Fruit fly (Drosophila melanogaster) S2 (cell line): Measurements from ENCODE around the gene Rac1.

Experiments
- CG8478 ChIP-seq: fragments of >200 bp; optimal IDR thresholded peaks from 2 replicates; lab custom pipeline; 2018
- CTCF ChIP-seq, 2 experiments: fragments of >200 bp; optimal IDR thresholded peaks; 2 replicates each; lab custom pipeline; 2018

Gene Rac1

DNA sequence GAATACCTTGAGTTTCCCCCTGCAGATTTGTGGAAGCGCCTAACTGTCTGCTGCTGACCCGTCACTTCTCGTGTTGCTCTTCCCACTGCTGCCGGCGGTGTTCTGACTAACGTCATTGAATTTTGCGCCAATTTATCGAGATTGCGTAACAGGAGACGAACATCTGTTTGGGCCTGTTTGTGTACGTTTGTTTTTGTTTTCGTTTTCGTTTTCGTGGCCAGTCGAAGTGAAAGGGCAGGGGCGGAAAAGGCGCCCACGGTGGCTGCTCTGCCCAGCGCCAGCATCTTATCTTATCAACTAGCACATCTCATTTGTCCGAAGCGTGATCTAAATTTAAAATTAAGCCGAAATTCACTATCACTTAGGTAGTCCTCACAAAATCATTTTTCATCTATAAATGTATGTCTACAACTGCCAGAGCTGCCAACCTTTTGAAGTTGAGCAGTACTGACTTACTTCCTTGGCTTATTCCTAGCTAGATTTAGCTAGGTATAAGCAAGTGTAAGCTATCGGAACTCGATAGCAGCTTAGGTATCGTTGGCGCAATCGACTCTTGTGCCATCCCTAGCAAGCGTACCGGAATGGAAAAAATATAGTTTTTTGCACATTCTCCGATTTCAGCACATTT lies 4.6 kb upstream of the Rac1 start, which contains the start of the genes Ctr9 and Nt5a:
Ctr9 (plus strand) TSS at position 220 of the 628 bp plus-strand sequence.
Nt5a (minus strand) TSS at position 414 of the 628 bp plus-strand sequence.
- TF ChIP-seq CG8478 (no peak), CTCF (optimal IDR thresholded peaks at IDR 0.05; lab: Kevin White, UChicago) (peak; percentile 31 to 47)

DNA sequence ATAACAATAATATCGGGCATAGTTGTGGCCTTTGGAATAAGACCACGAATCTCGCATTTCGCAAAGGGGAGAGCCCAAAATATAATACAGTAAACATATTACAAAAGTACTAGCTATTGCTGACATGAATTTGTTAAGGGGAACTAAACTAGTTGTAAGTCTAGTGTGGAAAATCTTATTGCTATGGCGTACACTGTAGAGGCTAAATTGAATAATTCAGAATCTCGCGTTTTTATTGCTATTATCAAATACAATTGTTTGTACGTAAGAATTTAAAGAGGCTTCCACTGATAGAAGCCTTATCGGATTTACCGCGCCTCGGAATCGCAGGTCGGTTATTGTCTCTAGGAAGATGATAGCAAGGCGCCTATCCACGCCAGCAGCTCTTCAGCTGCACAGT lies 2.8 kb upstream of the Rac1 start:
- no peak for TF ChIP-seq CG8478
- no peak for TF ChIP-seq CTCF (optimal IDR thresholded peaks at IDR 0.05; lab: Kevin White, UChicago)

DNA sequence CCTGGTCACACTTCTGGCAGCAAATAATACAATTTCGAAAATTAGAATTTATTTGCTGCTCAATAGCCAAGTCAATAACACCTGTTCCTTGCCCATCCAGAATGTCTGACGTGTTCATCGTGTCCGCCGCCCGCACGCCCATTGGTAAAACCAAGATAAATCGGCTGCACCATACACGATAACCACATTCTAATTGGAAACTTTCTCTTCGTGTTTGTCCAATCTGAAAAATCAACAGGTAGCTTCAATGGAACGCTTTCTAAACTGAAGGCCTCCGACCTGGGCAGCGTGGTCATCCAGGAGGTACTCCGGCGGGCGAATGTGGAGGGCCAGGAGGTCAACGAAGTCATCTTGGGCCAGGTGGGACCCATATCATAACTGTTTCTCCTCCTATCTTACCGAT lies 468 bp upstream of the Rac1 start:
- no peak for TF ChIP-seq CTCF (optimal IDR thresholded peaks at IDR 0.05; lab: Kevin White, UChicago)
- no peak for TF ChIP-seq CG8478

DNA sequence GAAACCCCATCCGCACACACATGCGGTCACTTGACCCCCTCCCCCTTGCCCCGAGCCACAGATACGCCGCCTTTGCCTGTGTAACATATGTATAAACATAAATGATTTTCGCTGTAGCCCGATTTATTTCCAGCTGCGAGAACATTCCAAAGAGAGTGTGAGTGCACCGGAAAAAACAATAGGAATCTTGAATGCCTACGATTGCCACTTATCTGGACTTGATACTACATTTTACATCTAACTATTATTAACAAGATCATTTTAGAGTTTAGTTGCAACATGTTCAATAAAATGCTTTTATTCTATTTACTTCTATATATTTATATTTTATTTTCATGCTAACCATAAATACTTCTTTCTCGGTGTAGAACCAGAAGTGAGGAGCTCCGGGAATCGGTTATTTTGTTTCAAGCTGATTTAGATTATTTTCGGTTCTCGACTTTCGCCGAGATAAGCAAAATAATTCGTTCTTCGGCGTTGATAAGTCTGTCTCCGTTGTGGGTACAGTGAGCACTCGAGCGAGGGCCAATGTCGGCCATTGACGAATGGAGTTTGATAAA lies 2.3 kb downstream of the Rac1 start:
- no peak for TF ChIP-seq CTCF (optimal IDR thresholded peaks at IDR 0.05; lab: Kevin White, UChicago)
- no peak for TF ChIP-seq CG8478

DNA sequence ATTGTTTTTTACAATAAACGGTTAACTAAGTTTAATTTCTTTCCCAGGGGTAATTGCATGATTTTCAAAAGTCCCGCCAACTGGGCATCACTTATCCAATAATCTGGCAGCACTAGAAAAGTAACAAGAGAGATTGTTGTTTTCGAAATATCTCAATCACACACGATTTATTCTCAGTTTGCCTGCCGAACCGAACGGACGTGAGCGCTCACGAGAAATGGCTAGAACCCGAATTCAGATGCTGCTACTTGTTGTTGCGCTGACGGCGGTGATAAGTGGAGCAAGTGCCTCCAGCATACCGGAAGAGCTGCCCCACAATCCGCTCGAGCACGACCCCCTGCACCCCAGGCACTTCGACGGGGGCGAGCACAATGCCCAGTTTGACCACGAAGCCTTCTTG lies 4.0 kb downstream of the Rac1 start, which contains the start of gene scf:
scf (plus strand) TSS at position 164 of the 400 bp plus-strand sequence.
- TF ChIP-seq CG8478, result no peak
- TF ChIP-seq CTCF (optimal IDR thresholded peaks at IDR 0.05; lab: Kevin White, UChicago), result no peak

DNA sequence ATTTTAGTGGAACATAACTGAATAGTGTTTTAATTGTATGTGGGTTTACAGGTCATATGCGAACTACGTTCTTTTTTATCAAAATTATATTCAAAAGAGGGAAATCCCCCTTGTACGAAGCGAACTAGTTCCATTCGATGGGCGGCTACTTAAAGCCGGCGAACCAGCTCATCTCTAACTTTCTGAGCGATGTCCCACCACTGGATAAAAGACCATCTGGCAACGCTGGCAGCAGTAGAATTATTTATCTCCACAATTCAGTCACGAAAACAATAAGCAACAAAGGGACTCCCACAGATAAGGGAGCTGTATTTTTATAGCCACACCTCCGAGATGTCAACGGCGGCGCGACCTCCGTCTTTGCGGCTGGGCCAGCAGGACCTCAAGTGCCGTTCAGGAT lies 6.8 kb downstream of the Rac1 start, which contains the start of gene Rabex-5:
Rabex-5 (plus strand) TSS at position 221 of the 400 bp plus-strand sequence.
- TF ChIP-seq CG8478 (no peak), CTCF (optimal IDR thresholded peaks at IDR 0.05; lab: Kevin White, UChicago) (peak; percentile 12 to 38)

DNA sequence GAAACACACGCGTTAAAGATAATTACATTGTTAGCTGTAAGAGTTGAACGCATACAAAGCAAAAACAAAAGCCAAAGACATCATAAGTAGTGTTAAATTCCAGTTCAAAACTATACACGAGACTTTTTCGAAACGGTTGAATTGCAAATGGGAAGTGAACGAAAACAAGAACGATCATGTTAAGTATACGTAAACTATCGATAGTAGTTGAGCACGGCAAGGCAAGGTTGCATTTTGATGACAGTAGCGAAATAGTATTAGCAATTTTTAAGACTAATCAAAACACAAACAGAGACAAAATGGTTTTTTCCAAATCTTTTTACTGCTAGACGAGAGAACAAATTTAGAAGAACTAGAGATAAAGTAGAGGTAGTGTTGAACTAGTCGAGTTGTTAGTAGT lies 7.6 kb downstream of the Rac1 start:
- TF ChIP-seq CG8478 (no peak), CTCF (optimal IDR thresholded peaks at IDR 0.05; lab: Kevin White, UChicago) (no peak)

DNA sequence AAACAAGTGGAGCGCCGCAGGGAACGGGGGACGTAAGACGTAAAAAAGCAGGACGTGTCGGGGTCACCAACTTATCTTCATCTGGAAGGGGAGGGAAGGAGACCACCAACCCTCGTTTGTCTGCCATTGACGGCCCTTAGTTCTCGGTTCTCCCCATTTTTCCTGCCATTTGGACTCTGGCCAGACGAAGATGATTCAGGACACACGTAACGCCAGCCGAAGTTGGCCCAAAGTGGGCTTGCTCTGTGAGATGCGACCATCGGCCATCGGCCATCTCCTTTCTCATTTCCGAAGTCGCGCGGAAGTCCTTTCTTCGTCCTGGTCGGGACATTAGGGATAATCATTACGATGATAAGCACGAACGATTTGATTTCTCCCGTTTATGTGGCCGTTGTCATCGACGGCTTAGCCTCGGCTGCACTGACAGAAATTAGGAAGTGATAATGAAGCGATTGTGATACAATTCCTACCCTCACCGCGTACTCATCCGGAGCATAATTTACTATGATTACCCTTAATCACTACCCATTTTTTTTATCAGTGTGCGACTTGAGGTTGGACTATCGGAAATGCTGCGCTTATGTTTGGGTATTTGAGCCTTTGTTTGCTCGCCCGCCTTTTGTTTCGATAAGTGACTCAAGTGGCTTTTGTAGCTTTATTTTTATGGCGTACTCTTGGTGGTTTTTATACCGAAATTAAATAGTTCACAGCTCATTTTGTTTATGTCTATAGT lies 21.4 kb downstream of the Rac1 start:
- TF ChIP-seq CTCF (optimal IDR thresholded peaks at IDR 0.05; lab: Kevin White, UChicago) (no peak), CG8478 (no peak)

DNA sequence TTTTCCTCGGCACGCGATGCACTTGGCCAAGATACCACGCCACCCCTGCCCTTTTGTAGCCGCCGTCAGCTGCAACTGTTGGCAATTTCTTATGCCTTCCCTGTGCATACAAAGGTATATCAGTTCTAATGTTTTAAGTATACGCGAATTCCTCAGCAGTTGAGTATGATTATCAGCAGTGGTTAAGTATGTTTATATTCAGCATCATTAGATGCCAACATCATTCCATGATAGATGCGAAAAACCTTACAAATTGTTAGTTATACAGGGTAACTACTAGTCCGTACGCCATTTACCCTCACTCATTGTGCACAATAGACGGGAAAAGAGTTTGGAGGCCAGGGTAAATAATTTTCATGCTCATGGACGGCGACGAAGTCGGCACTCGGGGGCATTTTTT lies 22.8 kb downstream of the Rac1 start:
- TF ChIP-seq CTCF (optimal IDR thresholded peaks at IDR 0.05; lab: Kevin White, UChicago) (no peak), CG8478 (no peak)

DNA sequence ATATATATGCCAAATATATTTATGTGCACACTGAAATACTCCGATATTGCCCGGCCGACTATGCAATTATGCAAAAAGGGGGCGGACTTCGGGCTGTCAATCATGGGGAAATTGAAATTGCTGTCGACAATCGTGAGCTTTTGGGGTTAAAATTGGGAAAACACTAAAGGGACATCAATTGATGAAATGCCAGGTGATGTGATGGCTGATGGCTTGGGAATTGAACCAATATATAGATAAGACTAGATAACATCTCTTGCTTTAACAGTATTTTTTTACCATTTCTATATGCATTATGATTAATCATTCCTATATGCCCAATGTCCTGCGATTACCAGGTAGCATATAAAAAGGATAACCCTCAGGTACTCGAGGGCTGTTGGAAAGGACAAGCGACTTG lies 24.5 kb downstream of the Rac1 start:
- no peak for TF ChIP-seq CTCF (optimal IDR thresholded peaks at IDR 0.05; lab: Kevin White, UChicago)

DNA sequence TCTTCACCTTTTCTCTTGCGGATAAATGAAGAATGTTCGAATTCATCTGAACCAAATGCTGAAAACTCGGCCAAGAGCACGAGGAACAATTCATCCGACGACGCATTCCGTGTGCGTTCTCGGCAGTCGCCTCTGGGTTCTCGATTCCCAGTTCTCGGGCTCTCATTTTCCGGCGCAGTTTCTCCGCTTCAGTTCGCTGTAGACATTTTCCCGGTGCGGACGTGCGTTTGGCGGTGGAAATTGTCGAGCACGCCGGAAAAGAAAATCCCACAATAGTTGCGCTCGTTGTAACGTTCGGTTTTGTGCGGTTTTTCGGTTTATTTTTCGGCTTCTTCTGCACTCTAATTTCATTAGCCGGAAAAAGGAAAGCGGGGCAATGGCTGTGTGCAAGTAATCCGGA lies 26.7 kb downstream of the Rac1 start, which contains the start of gene CG32333:
CG32333 (plus strand) TSS at position 190 of the 400 bp plus-strand sequence.
- TF ChIP-seq CTCF (optimal IDR thresholded peaks at IDR 0.05; lab: Kevin White, UChicago) (no peak), CG8478 (no peak)

DNA sequence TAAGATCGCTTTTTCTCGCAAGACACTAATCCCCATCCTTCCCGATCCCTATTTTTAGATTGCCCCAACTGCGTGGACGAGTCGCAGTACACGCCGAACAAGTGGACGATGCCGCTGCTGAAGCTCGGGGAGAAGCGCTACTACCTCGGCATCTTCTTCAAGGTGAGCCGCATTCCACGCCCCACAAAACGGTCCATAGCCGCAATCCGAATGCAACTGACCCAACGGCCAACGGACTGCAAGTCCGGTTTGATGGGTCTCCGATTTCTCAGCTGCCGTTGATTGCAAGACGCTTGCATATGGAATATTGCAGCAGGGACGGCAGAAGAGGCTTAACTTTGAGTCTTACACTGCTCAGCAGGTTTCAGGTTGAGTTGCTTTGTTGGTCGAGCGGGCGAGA lies 33.5 kb downstream of the Rac1 start:
- TF ChIP-seq CTCF (optimal IDR thresholded peaks at IDR 0.05; lab: Kevin White, UChicago) (no peak), CG8478 (no peak)

DNA sequence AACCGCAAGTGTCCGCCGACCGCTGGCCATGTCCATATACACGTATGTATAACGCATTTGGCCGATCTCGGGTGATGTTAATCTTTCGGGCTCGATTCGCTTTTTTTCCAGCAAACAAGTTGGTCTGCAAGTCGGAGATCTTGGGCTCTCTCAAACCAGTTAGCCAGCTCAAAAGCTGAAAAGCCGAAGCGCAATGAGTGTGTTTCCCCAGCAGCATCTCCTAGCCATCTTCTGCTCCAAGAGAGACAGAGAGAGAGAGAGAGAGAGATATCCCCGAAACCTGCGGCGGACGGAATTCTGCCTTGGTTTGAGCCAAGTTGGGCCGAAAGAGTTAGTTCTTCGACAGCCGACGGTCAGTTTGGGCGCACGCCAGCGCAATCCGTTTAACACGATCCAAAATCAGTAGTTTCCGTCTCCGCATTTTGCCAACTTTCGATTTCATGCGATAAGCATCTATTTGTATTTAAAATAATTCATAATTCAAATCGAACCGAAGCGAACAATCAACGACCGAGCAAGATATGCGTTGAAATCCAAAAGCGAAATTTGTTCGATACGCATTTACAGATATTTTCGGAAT lies 37.0 kb downstream of the Rac1 start:
- TF ChIP-seq CTCF (optimal IDR thresholded peaks at IDR 0.05; lab: Kevin White, UChicago) (no peak), CG8478 (no peak)

DNA sequence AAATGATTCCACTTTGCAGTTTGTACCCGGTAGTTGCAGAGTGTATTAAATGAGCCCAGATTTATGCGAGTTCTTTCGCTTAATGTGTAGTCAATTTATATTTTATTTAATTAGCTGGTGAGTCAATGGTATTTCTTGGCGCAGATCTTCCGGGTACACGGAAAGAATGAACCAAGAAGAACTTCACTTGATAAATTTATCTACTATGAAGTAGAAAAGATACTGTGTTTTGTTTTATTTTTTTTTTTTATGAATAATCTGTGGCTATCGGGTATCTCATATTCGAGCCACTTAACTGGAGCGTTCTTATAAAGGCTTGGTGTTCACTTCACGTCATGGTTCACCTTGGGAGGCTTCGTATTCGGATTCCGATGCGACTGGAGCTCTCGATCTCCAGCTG lies 37.5 kb downstream of the Rac1 start:
- TF ChIP-seq CTCF (optimal IDR thresholded peaks at IDR 0.05; lab: Kevin White, UChicago) (no peak), CG8478 (no peak)

DNA sequence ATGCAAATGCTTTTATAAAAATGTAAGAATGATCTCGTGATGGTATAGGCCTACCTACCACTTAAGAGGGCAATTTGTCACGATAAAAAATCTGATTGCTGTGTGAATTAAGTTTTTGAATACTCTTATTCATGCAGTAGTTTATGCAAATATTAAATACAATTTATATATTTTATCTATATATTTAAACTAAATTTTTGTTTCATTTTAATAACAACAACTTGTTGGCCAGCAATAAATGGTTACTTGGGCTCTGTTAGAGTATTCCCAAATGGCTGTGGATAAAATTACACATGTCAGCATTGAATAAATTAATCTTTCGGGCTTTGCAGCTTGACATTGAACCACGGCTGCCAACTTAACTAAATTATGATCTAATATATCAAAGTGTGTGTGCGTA lies 43.9 kb downstream of the Rac1 start:
- no peak for TF ChIP-seq CG8478
- TF ChIP-seq CTCF (optimal IDR thresholded peaks at IDR 0.05; lab: Kevin White, UChicago), result no peak
